Fruit fly (Drosophila melanogaster) whole organism, embryonic: ENCODE measurements around the gene CG7164.
A peak's percentile ranks its signal among the peaks of the same experiment; 100 is the strongest.

ENCODE experiments used
- CG10147 ChIP-seq: fragments of 200-800 bp; sonication (Bioruptor generic); optimal IDR thresholded peaks from 2 replicates; lab custom pipeline; 2019; ENCODE audit warnings: missing biosample characterization, mild to moderate bottlenecking, missing genetic modification characterization, moderate library complexity
- CG10431 ChIP-seq: fragments of 200-800 bp; sonication (Bioruptor generic); optimal IDR thresholded peaks from 3 replicates; lab custom pipeline; 2018; ENCODE audit warnings: missing biosample characterization, mild to moderate bottlenecking, missing genetic modification characterization
- CG10565 ChIP-seq: fragments of 200-800 bp; sonication (Bioruptor generic); optimal IDR thresholded peaks from 3 replicates; lab custom pipeline; 2016; ENCODE audit warnings: missing biosample characterization, mild to moderate bottlenecking, missing genetic modification characterization
- CG11695 ChIP-seq: fragments of 200-800 bp; sonication (Bioruptor generic); IDR thresholded peaks from 3 replicates; pipeline ENCODE4 v1.3.6; 2022; ENCODE audit warnings: missing biosample characterization, missing genetic modification characterization
- CG12155 ChIP-seq: fragments of 200-800 bp; sonication (Bioruptor generic); optimal IDR thresholded peaks from 3 replicates; lab custom pipeline; 2016; ENCODE audit warnings: missing biosample characterization, missing genetic modification characterization
- CG14050 ChIP-seq: fragments of 200-800 bp; sonication (Bioruptor generic); IDR thresholded peaks from 3 replicates; pipeline ENCODE4 v1.3.6; 2022; ENCODE audit warnings: missing biosample characterization, missing genetic modification characterization
- CG15073 ChIP-seq: fragments of 200-800 bp; sonication (Bioruptor generic); optimal IDR thresholded peaks from 2 replicates; lab custom pipeline; 2016; ENCODE audit warnings: missing biosample characterization, missing genetic modification characterization
- CG3726 ChIP-seq: fragments of 200-800 bp; sonication (Bioruptor generic); IDR thresholded peaks from 3 replicates; pipeline ENCODE4, ENCODE4 v1.3.6; 2022; ENCODE audit warnings: missing biosample characterization, missing genetic modification characterization
- CG4707 ChIP-seq: fragments of 200-800 bp; sonication (Bioruptor generic); optimal IDR thresholded peaks from 2 replicates; lab custom pipeline; 2018; ENCODE audit warnings: missing biosample characterization, mild to moderate bottlenecking, missing genetic modification characterization, moderate library complexity
- CG6254 ChIP-seq: fragments of 200-800 bp; sonication (Bioruptor generic); optimal IDR thresholded peaks from 3 replicates; lab custom pipeline; 2017; ENCODE audit warnings: mild to moderate bottlenecking, missing biosample characterization, missing genetic modification reagents, missing genetic modification characterization
- CG6813 ChIP-seq: fragments of 200-800 bp; sonication (Bioruptor generic); optimal IDR thresholded peaks from 2 replicates; lab custom pipeline; 2017; ENCODE audit warnings: missing biosample characterization, missing genetic modification characterization, mild to moderate bottlenecking, moderate library complexity, missing genetic modification reagents
- CG6854 ChIP-seq: fragments of 200-800 bp; sonication (Bioruptor generic); optimal IDR thresholded peaks from 3 replicates; lab custom pipeline; 2017; ENCODE audit warnings: missing biosample characterization, mild to moderate bottlenecking, missing genetic modification characterization
- CG7928 ChIP-seq: fragments of 200-800 bp; sonication (Bioruptor generic); optimal IDR thresholded peaks from 2 replicates; lab custom pipeline; 2017; ENCODE audit warnings: missing biosample characterization, mild to moderate bottlenecking, missing genetic modification characterization
- CG8478 ChIP-seq: fragments of >200 bp; optimal IDR thresholded peaks from 2 replicates; lab custom pipeline; 2018
- CTCF ChIP-seq: fragments of 200-800 bp; sonication (Bioruptor generic); optimal IDR thresholded peaks from 2 replicates; lab custom pipeline; 2017; ENCODE audit warnings: missing biosample characterization, mild to moderate bottlenecking, missing genetic modification characterization, moderate library complexity
- CkIIα-i1 ChIP-seq: fragments of 200-800 bp; sonication (Bioruptor generic); IDR thresholded peaks from 2 replicates; pipeline ENCODE4 v1.3.6; 2022; ENCODE audit warnings: missing biosample characterization, missing genetic modification characterization
- CoRest ChIP-seq: fragments of 200-800 bp; sonication (Bioruptor generic); optimal IDR thresholded peaks from 3 replicates; lab custom pipeline; 2018; ENCODE audit warnings: missing biosample characterization, mild to moderate bottlenecking, missing genetic modification characterization, moderate library complexity
- D19B ChIP-seq: fragments of 200-800 bp; sonication (Bioruptor generic); optimal IDR thresholded peaks from 2 replicates; lab custom pipeline; 2017; ENCODE audit warnings: missing biosample characterization, mild to moderate bottlenecking, missing genetic modification characterization
- Doc2 ChIP-seq: fragments of 200-800 bp; sonication (Bioruptor generic); IDR thresholded peaks from 2 replicates; pipeline ENCODE4 v1.3.6; 2022; ENCODE audit warnings: missing biosample characterization, missing genetic modification characterization
- Ets97D ChIP-seq: fragments of 200-800 bp; sonication (Bioruptor generic); optimal IDR thresholded peaks from 3 replicates; lab custom pipeline; 2016; ENCODE audit warnings: missing biosample characterization, missing genetic modification characterization
- Fer2 ChIP-seq: fragments of 200-800 bp; sonication (Bioruptor generic); optimal IDR thresholded peaks from 2 replicates; lab custom pipeline; 2018; ENCODE audit warnings: missing biosample characterization, mild to moderate bottlenecking, missing genetic modification characterization, moderate library complexity
- Hmx ChIP-seq: fragments of 200-800 bp; sonication (Bioruptor generic); optimal IDR thresholded peaks from 2 replicates; lab custom pipeline; 2016; ENCODE audit warnings: missing biosample characterization, missing genetic modification characterization
- Med ChIP-seq: fragments of 200-800 bp; sonication (Bioruptor generic); peaks from one replicate; lab custom pipeline; 2016; ENCODE audit warnings: missing biosample characterization, missing genetic modification characterization, mild to moderate bottlenecking, inconsistent platforms, moderate library complexity
- Ravus ChIP-seq: fragments of 200-800 bp; sonication (Bioruptor generic); IDR thresholded peaks from 2 replicates; pipeline ENCODE4 v1.3.6; 2022; ENCODE audit warnings: missing biosample characterization, missing genetic modification characterization
- Sox100B ChIP-seq: fragments of 200-800 bp; sonication (Bioruptor generic); optimal IDR thresholded peaks from 3 replicates; lab custom pipeline; 2018; ENCODE audit warnings: missing biosample characterization, mild to moderate bottlenecking, missing genetic modification characterization
- Stat92E ChIP-seq, 3 experiments: fragments of >200 bp in 2 of 3; fragments of 200-800 bp in 1 of 3; sonication (Bioruptor generic) in 1 of 3; optimal IDR thresholded peaks; 2 replicates each; lab custom pipeline; 2017 to 2019; ENCODE audit warnings: missing biosample characterization in 3 of 3, missing genetic modification characterization in 3 of 3, mild to moderate bottlenecking in 1 of 3, moderate library complexity in 1 of 3
- Usf ChIP-seq: fragments of 200-800 bp; sonication (Bioruptor generic); optimal IDR thresholded peaks from 2 replicates; lab custom pipeline; 2017; ENCODE audit warnings: missing genotype, missing biosample characterization, missing genetic modification characterization
- ato ChIP-seq: fragments of 200-800 bp; sonication (Bioruptor generic); IDR thresholded peaks from 2 replicates; pipeline ENCODE4 v1.3.6; 2022; ENCODE audit warnings: missing biosample characterization, missing genetic modification characterization; ENCODE audit not compliant: partially characterized antibody
- bab2 ChIP-seq: fragments of 200-800 bp; sonication (Bioruptor generic); optimal IDR thresholded peaks from 2 replicates; lab custom pipeline; 2016; ENCODE audit warnings: missing biosample characterization, missing genetic modification characterization
- br ChIP-seq: fragments of >200 bp; optimal IDR thresholded peaks from 2 replicates; lab custom pipeline; 2017
- bsh ChIP-seq, 2 experiments: fragments of 200-800 bp; sonication (Bioruptor generic); optimal IDR thresholded peaks; 2 replicates each; lab custom pipeline; 2017 to 2018; ENCODE audit warnings: mild to moderate bottlenecking in 2 of 2, missing biosample characterization in 2 of 2, missing genetic modification characterization in 2 of 2, moderate library complexity in 1 of 2
- danr ChIP-seq: fragments of 200-800 bp; sonication (Bioruptor generic); IDR thresholded peaks from 2 replicates; pipeline ENCODE4 v1.3.6; 2022; ENCODE audit warnings: missing biosample characterization, missing genetic modification characterization
- dimm ChIP-seq: fragments of 200-800 bp; sonication (Bioruptor generic); IDR thresholded peaks from 2 replicates; pipeline ENCODE4 v1.3.6; 2022; ENCODE audit warnings: missing biosample characterization, missing genetic modification characterization
- dpn ChIP-seq, 2 experiments: fragments of 200-800 bp; sonication (Bioruptor generic); optimal IDR thresholded peaks; 3 replicates each; lab custom pipeline; 2016; ENCODE audit warnings: missing biosample characterization in 2 of 2, missing genetic modification characterization in 2 of 2
- fd96Cb ChIP-seq: fragments of 200-800 bp; sonication (Bioruptor generic); optimal IDR thresholded peaks from 2 replicates; lab custom pipeline; 2018; ENCODE audit warnings: missing biosample characterization, mild to moderate bottlenecking, missing genetic modification characterization, moderate library complexity
- grau ChIP-seq: fragments of 200-800 bp; optimal IDR thresholded peaks from 3 replicates; lab custom pipeline; 2019; ENCODE audit warnings: missing biosample characterization, mild to moderate bottlenecking, missing genetic modification characterization, moderate library complexity
- hth ChIP-seq: fragments of >200 bp; optimal IDR thresholded peaks from 2 replicates; lab custom pipeline; 2017; ENCODE audit warnings: inconsistent platforms
- ind ChIP-seq: fragments of 200-800 bp; sonication (Bioruptor generic); optimal IDR thresholded peaks from 3 replicates; lab custom pipeline; 2016; ENCODE audit warnings: missing biosample characterization, missing genetic modification characterization
- jigr1 ChIP-seq: fragments of 200-800 bp; sonication (Bioruptor generic); IDR thresholded peaks from 3 replicates; pipeline ENCODE4 v1.3.6; 2022; ENCODE audit warnings: missing biosample characterization, missing genetic modification characterization
- ken ChIP-seq: fragments of 200-800 bp; sonication (Bioruptor generic); IDR thresholded peaks from 3 replicates; pipeline ENCODE4 v1.3.6; 2022; ENCODE audit warnings: missing biosample characterization, missing genetic modification characterization
- p53 ChIP-seq: fragments of 200-800 bp; sonication (Bioruptor generic); optimal IDR thresholded peaks from 2 replicates; lab custom pipeline; 2016; ENCODE audit warnings: missing biosample characterization, missing genetic modification characterization
- pita ChIP-seq: fragments of 200-800 bp; sonication (Bioruptor generic); optimal IDR thresholded peaks from 2 replicates; lab custom pipeline; 2017; ENCODE audit warnings: missing biosample characterization, mild to moderate bottlenecking, missing genetic modification characterization
- psq ChIP-seq: fragments of 200-800 bp; sonication (Bioruptor generic); optimal IDR thresholded peaks from 2 replicates; lab custom pipeline; 2017; ENCODE audit warnings: missing biosample characterization, missing genetic modification characterization
- shn ChIP-seq: fragments of 200-800 bp; sonication (Bioruptor generic); optimal IDR thresholded peaks from 3 replicates; lab custom pipeline; 2016; ENCODE audit warnings: missing biosample characterization, missing genetic modification characterization
- sisA ChIP-seq: fragments of 200-800 bp; sonication (Bioruptor generic); IDR thresholded peaks from 2 replicates; pipeline ENCODE4 v1.3.6; 2022; ENCODE audit warnings: missing biosample characterization, missing genetic modification characterization
- sr ChIP-seq: fragments of 200-800 bp; sonication (Bioruptor generic); IDR thresholded peaks from 3 replicates; pipeline ENCODE4 v1.3.6; 2022; ENCODE audit warnings: missing biosample characterization, missing genetic modification characterization
- trem ChIP-seq: fragments of 200-800 bp; optimal IDR thresholded peaks from 3 replicates; lab custom pipeline; 2019; ENCODE audit warnings: missing biosample characterization, mild to moderate bottlenecking, missing genetic modification characterization, moderate library complexity
- tx ChIP-seq: fragments of 200-800 bp; sonication (Bioruptor generic); optimal IDR thresholded peaks from 2 replicates; lab custom pipeline; 2016; ENCODE audit warnings: missing biosample characterization, missing genetic modification characterization
- vnd ChIP-seq: fragments of 200-800 bp; sonication (Bioruptor generic); IDR thresholded peaks from 3 replicates; pipeline ENCODE4 v1.3.6; 2022; ENCODE audit warnings: missing biosample characterization, missing genetic modification characterization; ENCODE audit not compliant: partially characterized antibody
- zfh1 ChIP-seq: fragments of 200-800 bp; sonication (Bioruptor generic); IDR thresholded peaks from 3 replicates; pipeline ENCODE4 v1.3.6; 2022; ENCODE audit warnings: missing biosample characterization, missing genetic modification characterization

The CG7164 gene

DNA sequence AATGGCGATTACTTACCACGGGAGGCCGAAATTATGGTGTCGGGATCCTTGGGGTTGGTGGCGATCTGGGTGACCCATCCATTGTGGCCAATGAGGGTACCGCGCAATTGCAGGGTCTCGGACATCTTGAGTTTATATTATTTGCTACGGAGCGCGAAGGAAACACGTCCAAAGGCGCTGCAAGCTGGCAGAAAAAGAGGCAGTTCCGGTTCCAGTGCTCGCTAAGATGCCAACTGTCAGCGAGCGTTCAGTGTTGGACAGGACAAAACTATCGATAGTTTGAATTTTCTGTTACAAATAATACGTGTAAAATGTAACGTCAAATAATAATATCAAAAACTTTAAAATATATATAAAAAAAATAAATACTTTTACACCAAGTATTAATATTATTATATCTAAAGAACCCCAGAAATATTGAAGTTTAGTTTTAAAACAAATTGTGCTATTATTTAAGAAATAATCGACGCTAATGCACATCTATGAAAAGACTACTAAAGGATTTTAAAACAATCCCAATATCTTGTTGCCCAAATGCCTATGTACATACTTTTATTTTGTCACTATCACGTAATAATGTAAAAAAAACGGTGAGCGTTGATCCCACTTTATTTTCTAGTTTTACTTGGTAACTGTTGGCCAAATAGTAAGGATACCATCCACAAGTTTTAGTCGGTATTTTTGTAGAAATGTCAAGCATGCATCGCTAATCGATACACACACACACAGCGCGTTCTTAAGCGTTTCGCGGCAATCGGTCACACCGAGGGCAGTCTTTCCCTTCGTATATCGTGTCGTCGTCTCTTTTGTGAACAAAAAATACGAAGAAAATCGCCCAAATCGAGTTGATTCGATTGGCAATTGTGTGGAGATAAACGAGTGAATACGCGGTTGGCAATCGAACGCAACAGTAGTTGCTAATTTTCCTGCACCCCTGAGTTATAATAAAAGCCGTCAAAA lies 46.1 kb downstream of the CG7164 start, which contains the start of the genes Rack1 and mts (continued):
- no peak for TF ChIP-seq CG8478
- TF ChIP-seq ind (GFP tag; lab: Kevin White, UChicago) = peak; percentile 66
- TF ChIP-seq jigr1 (GFP tag; lab: Robert Waterston, UW) = no peak
- peak; percentile 32 for TF ChIP-seq p53
- TF ChIP-seq CG15073 (GFP tag; lab: Kevin White, UChicago) = no peak
- peak; percentile 63 for TF ChIP-seq CoRest (tag; lab: Kevin White, UChicago)
- TF ChIP-seq Sox100B (GFP tag; lab: Kevin White, UChicago) = peak; percentile 83
- no peak for TF ChIP-seq br (lab: Kevin White, UChicago)
- peak; percentile 62 for TF ChIP-seq CTCF
- TF ChIP-seq CG4707 (GFP tag; lab: Kevin White, UChicago) = peak; percentile 87
- TF ChIP-seq sisA (GFP tag; lab: Robert Waterston, UW) = peak; percentile 48; the same call in 1 of the 2 replicates
- peak; percentile 66 to 80 for TF ChIP-seq dpn (GFP tag; optimal IDR thresholded peaks at IDR 0.05; lab: Kevin White, UChicago)
- peak; percentile 35; the same call in 1 of the 2 replicates for TF ChIP-seq ato (GFP tag; lab: Robert Waterston, UW)
- no peak for TF ChIP-seq Hmx (GFP tag; lab: Kevin White, UChicago)
- peak; percentile 99 for TF ChIP-seq Ets97D
- no peak for TF ChIP-seq hth
- peak; percentile 73 for TF ChIP-seq grau (tag; lab: Kevin White, UChicago)
- peak; percentile 84 for TF ChIP-seq zfh1 (GFP tag; lab: Robert Waterston, UW)
- TF ChIP-seq Fer2 (tag; lab: Kevin White, UChicago) = peak; percentile 74
- TF ChIP-seq CG10431 (GFP tag; lab: Kevin White, UChicago) = peak; percentile 89
- TF ChIP-seq CG6254 = peak; percentile 85
- peak; percentile 66 for TF ChIP-seq D19B
- TF ChIP-seq bsh (GFP tag; optimal IDR thresholded peaks at IDR 0.05; lab: Kevin White, UChicago) = peak; percentile 44 to 68
- TF ChIP-seq Usf (GFP tag; lab: Kevin White, UChicago) = peak; percentile 73
- peak; percentile 90 for TF ChIP-seq CG6854
- TF ChIP-seq CG3726 (GFP tag; lab: Robert Waterston, UW) = no peak
- peak; percentile 58; the same call in 2 of the 3 replicates for TF ChIP-seq CG11695 (GFP tag; lab: Robert Waterston, UW)
- no peak for TF ChIP-seq CG10565 (GFP tag; lab: Kevin White, UChicago)
- TF ChIP-seq danr (GFP tag; lab: Robert Waterston, UW) = peak; percentile 50; the same call in 1 of the 2 replicates
- TF ChIP-seq CG10147 (GFP tag; lab: Kevin White, UChicago) = peak; percentile 60
- TF ChIP-seq trem (tag; lab: Kevin White, UChicago) = peak; percentile 48
- TF ChIP-seq CG14050 (GFP tag; lab: Robert Waterston, UW) = peak; percentile 73
- TF ChIP-seq Ravus (GFP tag; lab: Robert Waterston, UW) = peak; percentile 38
- peak; percentile 40 for TF ChIP-seq bab2
- TF ChIP-seq psq (GFP tag; lab: Kevin White, UChicago) = peak; percentile 57
- TF ChIP-seq pita = peak; percentile 34
- TF ChIP-seq sr (GFP tag; lab: Robert Waterston, UW) = peak; percentile 83
- TF ChIP-seq dimm (GFP tag; lab: Robert Waterston, UW) = no peak
- no peak for TF ChIP-seq vnd
- no peak for TF ChIP-seq tx
- peak; percentile 99 for TF ChIP-seq Med (GFP tag; lab: Kevin White, UChicago)
- TF ChIP-seq Stat92E (GFP tag; optimal IDR thresholded peaks at IDR 0.05; lab: Kevin White, UChicago) = peak in 1 of 3 experiments; percentile 53
- peak; percentile 34 for TF ChIP-seq fd96Cb (tag; lab: Kevin White, UChicago)
- peak; percentile 72 for TF ChIP-seq shn
- peak; percentile 71 for TF ChIP-seq CG12155
- TF ChIP-seq CG7928 (GFP tag; lab: Kevin White, UChicago) = peak; percentile 54
- TF ChIP-seq Doc2 (GFP tag; lab: Robert Waterston, UW) = no peak
- TF ChIP-seq ken (GFP tag; lab: Robert Waterston, UW) = peak; percentile 90
- TF ChIP-seq CG6813 (GFP tag; lab: Kevin White, UChicago) = peak; percentile 94
- 0 out of 2 replicates have a peak, but pooled peaks have one; percentile 7 for TF ChIP-seq CkIIα-i1
